Fruit fly (Drosophila melanogaster) whole organism, wandering third instar larva: ENCODE results near the gene RpL37A.

Experiments used
- CG32264 ChIP-seq: fragments of 200-800 bp; sonication (Bioruptor generic); optimal IDR thresholded peaks from 2 replicates; lab custom pipeline; 2016; ENCODE audit warnings: missing biosample characterization, missing genetic modification characterization
- CG9705 ChIP-seq: fragments of 200-800 bp; sonication (Bioruptor generic); optimal IDR thresholded peaks from 2 replicates; lab custom pipeline; 2018; ENCODE audit warnings: missing biosample characterization, mild to moderate bottlenecking, missing genetic modification characterization
- CrebA ChIP-seq: fragments of 200-800 bp; sonication (Bioruptor generic); optimal IDR thresholded peaks from 2 replicates; lab custom pipeline; 2016; ENCODE audit warnings: missing biosample characterization, mild to moderate bottlenecking, missing genetic modification characterization, borderline replicate concordance
- Dfd ChIP-seq: fragments of >200 bp; optimal IDR thresholded peaks from 2 replicates; lab custom pipeline; 2017; ENCODE audit warnings: missing biosample characterization, missing genetic modification characterization
- Dif ChIP-seq: fragments of 200-275, 200-300 bp; sonication (Bioruptor generic); optimal IDR thresholded peaks from 2 replicates; lab custom pipeline; 2018; ENCODE audit warnings: missing biosample characterization, missing genetic modification characterization; ENCODE audit not compliant: partially characterized antibody
- HLH106 ChIP-seq: fragments of 200-800 bp; optimal IDR thresholded peaks from 3 replicates; lab custom pipeline; 2019; ENCODE audit warnings: missing biosample characterization, mild to moderate bottlenecking, missing genetic modification characterization, moderate library complexity
- Hr78 ChIP-seq: fragments of >200 bp; optimal IDR thresholded peaks from 2 replicates; lab custom pipeline; 2017; ENCODE audit warnings: missing biosample characterization, missing genetic modification characterization
- Hr83 ChIP-seq: fragments of 200-300 bp; sonication (Bioruptor generic); optimal IDR thresholded peaks from 2 replicates; lab custom pipeline; 2016; ENCODE audit warnings: missing biosample characterization, mild to moderate bottlenecking, missing genetic modification characterization, moderate library complexity; ENCODE audit not compliant: poor library complexity, severe bottlenecking
- Jra ChIP-seq: sonication (Bioruptor generic); optimal IDR thresholded peaks from 2 replicates; lab custom pipeline; 2016; ENCODE audit warnings: missing biosample characterization, missing genetic modification characterization
- Mio ChIP-seq: sonication (Bioruptor generic); optimal IDR thresholded peaks from 2 replicates; lab custom pipeline; 2016; ENCODE audit warnings: missing biosample characterization, missing genetic modification characterization
- Myc ChIP-seq: fragments of >200 bp; optimal IDR thresholded peaks from 2 replicates; lab custom pipeline; 2017
- Rel ChIP-seq, 2 experiments: fragments of 200-800 bp; sonication (Bioruptor generic) in 1 of 2; optimal IDR thresholded peaks; 2 replicates in 1 of 2; 3 replicates in 1 of 2; lab custom pipeline; 2016 to 2019; ENCODE audit warnings: mild to moderate bottlenecking in 2 of 2, missing biosample characterization in 2 of 2, missing genetic modification characterization in 2 of 2, moderate library complexity in 1 of 2
- Sp1 ChIP-seq: fragments of 200-800 bp; sonication (Bioruptor generic); optimal IDR thresholded peaks from 3 replicates; lab custom pipeline; 2019; ENCODE audit warnings: missing biosample characterization, mild to moderate bottlenecking, missing genetic modification characterization, moderate library complexity
- Vsx2 ChIP-seq: fragments of 200-300, 225-300 bp; sonication (Bioruptor generic); optimal IDR thresholded peaks from 2 replicates; lab custom pipeline; 2018; ENCODE audit warnings: missing biosample characterization, missing genetic modification characterization; ENCODE audit not compliant: partially characterized antibody
- br ChIP-seq: fragments of 200-800 bp; sonication (Bioruptor generic); optimal IDR thresholded peaks from 2 replicates; lab custom pipeline; 2016; ENCODE audit warnings: missing biosample characterization, missing genetic modification characterization
- brk ChIP-seq: fragments of 200-800 bp; sonication (Bioruptor generic); optimal IDR thresholded peaks from 2 replicates; lab custom pipeline; 2016; ENCODE audit warnings: missing biosample characterization, mild to moderate bottlenecking, missing genetic modification characterization
- dl ChIP-seq, 2 experiments: fragments of 175-275, 200-275 bp in 1 of 2; fragments of 200-275 bp in 1 of 2; sonication (Bioruptor generic); optimal IDR thresholded peaks; lab custom pipeline; 2018; ENCODE audit warnings: mild to moderate bottlenecking in 2 of 2, missing biosample characterization in 2 of 2, missing genetic modification characterization in 2 of 2, moderate library complexity in 2 of 2; ENCODE audit not compliant: partially characterized antibody in 2 of 2, insufficient read depth in 1 of 2
- dmrt93B ChIP-seq: fragments of 200-800 bp; sonication (Bioruptor generic); optimal IDR thresholded peaks from 2 replicates; lab custom pipeline; 2018; ENCODE audit warnings: missing biosample characterization, mild to moderate bottlenecking, missing genetic modification characterization
- dsf ChIP-seq: sonication (Bioruptor generic); optimal IDR thresholded peaks from 2 replicates; lab custom pipeline; 2016; ENCODE audit warnings: missing biosample characterization, missing genetic modification characterization, borderline replicate concordance
- ey ChIP-seq: fragments of 200-800 bp; sonication (Bioruptor generic); optimal IDR thresholded peaks from 2 replicates; lab custom pipeline; 2016; ENCODE audit warnings: missing biosample characterization, missing genetic modification characterization
- foxo ChIP-seq, 2 experiments: fragments of 200-800 bp; sonication (Bioruptor generic); optimal IDR thresholded peaks; 2 replicates in 1 of 2; 3 replicates in 1 of 2; lab custom pipeline; 2016 to 2017; ENCODE audit warnings: missing biosample characterization in 2 of 2, missing genetic modification characterization in 2 of 2
- fru ChIP-seq: fragments of 200-800 bp; sonication (Bioruptor generic); optimal IDR thresholded peaks from 3 replicates; lab custom pipeline; 2016; ENCODE audit warnings: missing biosample characterization, mild to moderate bottlenecking, missing genetic modification characterization
- jim ChIP-seq: fragments of 175-275, 200-325 bp; sonication (Bioruptor generic); optimal IDR thresholded peaks from 2 replicates; lab custom pipeline; 2016; ENCODE audit warnings: missing biosample characterization, mild to moderate bottlenecking, missing genetic modification characterization
- lola ChIP-seq: fragments of >200 bp; optimal IDR thresholded peaks from 2 replicates; lab custom pipeline; 2017; ENCODE audit warnings: missing biosample characterization, missing genetic modification characterization
- pan ChIP-seq: fragments of >200 bp; optimal IDR thresholded peaks from 2 replicates; lab custom pipeline; 2017
- psq ChIP-seq: fragments of 200-800 bp; sonication (Bioruptor generic); optimal IDR thresholded peaks from 3 replicates; lab custom pipeline; 2017; ENCODE audit warnings: missing biosample characterization, mild to moderate bottlenecking, missing genetic modification characterization, moderate library complexity
- rgr ChIP-seq: fragments of 200-800 bp; sonication (Bioruptor generic); optimal IDR thresholded peaks from 3 replicates; lab custom pipeline; 2016; ENCODE audit warnings: missing biosample characterization, mild to moderate bottlenecking, missing genetic modification characterization
- sage ChIP-seq: fragments of 200-800 bp; sonication (Bioruptor generic); optimal IDR thresholded peaks from 2 replicates; lab custom pipeline; 2016; ENCODE audit warnings: missing biosample characterization, mild to moderate bottlenecking, missing genetic modification characterization
- sv ChIP-seq: fragments of 200-800 bp; sonication (Bioruptor generic); optimal IDR thresholded peaks from 3 replicates; lab custom pipeline; 2016; ENCODE audit warnings: missing biosample characterization, missing genetic modification characterization
- usp ChIP-seq: fragments of >200 bp; optimal IDR thresholded peaks from 2 replicates; lab custom pipeline; 2017; ENCODE audit warnings: missing biosample characterization, missing genetic modification characterization
- woc ChIP-seq: sonication (Bioruptor generic); optimal IDR thresholded peaks from 2 replicates; lab custom pipeline; 2016; ENCODE audit warnings: missing biosample characterization, mild to moderate bottlenecking, missing genetic modification characterization

The RpL37A gene

DNA sequence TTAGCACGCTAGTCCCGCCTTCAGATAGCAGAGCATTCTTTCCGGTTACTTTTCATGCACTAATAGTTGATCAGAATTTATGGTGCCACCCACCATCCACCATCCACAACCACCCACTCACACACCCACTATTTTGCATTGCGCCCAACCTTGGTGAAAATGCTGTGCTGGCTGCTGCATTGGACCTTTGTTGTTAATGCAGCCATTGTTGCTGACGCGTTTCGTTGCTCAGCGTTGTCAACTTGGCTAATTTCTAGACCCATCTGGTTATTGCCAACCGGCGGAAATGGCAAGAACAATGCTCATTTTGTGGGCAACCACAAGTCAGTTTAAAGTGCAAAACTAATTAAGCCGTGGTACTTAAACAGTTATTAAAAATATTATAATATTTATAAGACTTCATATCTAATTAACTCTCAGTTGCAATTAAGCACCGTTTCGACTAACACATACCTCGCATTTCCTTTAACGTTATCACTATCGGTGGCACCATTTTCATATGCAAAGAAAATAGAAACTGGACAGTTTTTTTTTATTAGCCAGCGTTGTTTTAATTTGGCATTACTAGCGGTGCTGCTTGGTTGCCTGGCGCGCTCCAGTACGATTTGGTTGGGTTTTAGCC, 18.0 kb downstream of the RpL37A start:
- TF ChIP-seq dmrt93B (no peak), CrebA (GFP tag; lab: Kevin White, UChicago) (no peak), pan (no peak), dl (GFP tag; optimal IDR thresholded peaks at IDR 0.05; lab: Kevin White, UChicago; ENCODE audit: insufficient read depth in 1 of 2, partially characterized antibody in 2 of 2) (no peak), brk (GFP tag; lab: Kevin White, UChicago) (no peak), Dif (no peak), jim (GFP tag; lab: Kevin White, UChicago) (no peak), Myc (lab: Kevin White, UChicago) (no peak), fru (GFP tag; lab: Kevin White, UChicago) (no peak), Hr78 (GFP tag; lab: Kevin White, UChicago) (no peak), foxo (GFP tag; optimal IDR thresholded peaks at IDR 0.05; lab: Kevin White, UChicago) (no peak), lola (GFP tag; lab: Kevin White, UChicago) (no peak), Dfd (GFP tag; lab: Kevin White, UChicago) (no peak)

DNA sequence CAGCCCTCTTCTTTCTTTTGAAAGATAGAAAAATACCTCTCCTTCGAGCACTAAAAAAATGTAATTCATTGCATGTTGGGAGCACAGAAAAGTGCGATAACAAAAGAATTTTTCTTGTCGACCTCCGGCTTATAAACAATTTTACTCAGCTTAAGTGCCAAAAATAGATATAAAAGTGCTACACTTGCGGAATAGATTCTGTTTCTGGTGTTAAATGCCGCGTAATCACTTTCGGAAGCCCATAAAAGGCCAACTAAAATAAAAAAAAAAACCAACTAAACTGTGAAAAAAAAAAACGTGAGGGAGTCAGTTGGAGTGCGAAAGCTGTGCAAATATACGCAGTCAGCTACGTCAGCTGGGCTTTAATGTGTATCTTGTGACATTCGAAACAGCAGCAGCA, 18.9 kb downstream of the RpL37A start:
- TF ChIP-seq psq (GFP tag; lab: Kevin White, UChicago) (no peak), rgr (GFP tag; lab: Kevin White, UChicago) (no peak), sage (no peak), CG32264 (GFP tag; lab: Kevin White, UChicago) (no peak), Sp1 (no peak), woc (GFP tag; lab: Kevin White, UChicago) (no peak), sv (GFP tag; lab: Kevin White, UChicago) (no peak)

dm6 chr2L:5090352-5090751, 19.6 kb downstream of the RpL37A start:
- TF ChIP-seq pan (no peak), woc (GFP tag; lab: Kevin White, UChicago) (no peak), Rel (GFP tag; optimal IDR thresholded peaks at IDR 0.05; lab: Kevin White, UChicago) (no peak), Rel (tag; optimal IDR thresholded peaks at IDR 0.05; lab: Kevin White, UChicago) (no peak), psq (GFP tag; lab: Kevin White, UChicago) (no peak), Hr83 (GFP tag; lab: Kevin White, UChicago) (no peak), usp (GFP tag; lab: Kevin White, UChicago) (no peak), CG32264 (GFP tag; lab: Kevin White, UChicago) (no peak), CG9705 (no peak), Dfd (GFP tag; lab: Kevin White, UChicago) (no peak), Mio (GFP tag; lab: Kevin White, UChicago) (no peak), dl (GFP tag; optimal IDR thresholded peaks at IDR 0.05; lab: Kevin White, UChicago; ENCODE audit: insufficient read depth in 1 of 2, partially characterized antibody in 2 of 2) (no peak), dsf (GFP tag; lab: Kevin White, UChicago) (no peak), Vsx2 (no peak), brk (GFP tag; lab: Kevin White, UChicago) (no peak)

DNA sequence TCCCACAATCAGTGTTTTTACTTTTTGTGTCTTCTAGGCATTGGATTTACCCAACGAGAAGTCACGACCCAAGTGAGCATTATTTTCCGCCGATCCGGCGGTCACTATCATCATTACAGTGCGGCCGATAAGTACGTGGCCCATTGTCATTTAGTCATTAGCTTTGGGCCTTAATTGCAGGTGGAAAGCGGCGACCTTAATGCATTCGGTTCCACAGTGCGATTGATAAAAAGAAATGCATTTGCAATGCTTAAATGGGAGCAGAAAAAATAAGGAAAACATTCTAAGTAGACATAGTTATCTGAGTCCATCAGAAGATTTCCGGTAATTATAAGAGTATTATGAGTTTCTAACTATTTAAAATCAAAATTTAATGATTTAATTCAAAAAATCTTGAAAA, 21.4 kb downstream of the RpL37A start:
- no peak for TF ChIP-seq Jra (GFP tag; lab: Kevin White, UChicago)
- peak; percentile 8 for TF ChIP-seq fru (GFP tag; lab: Kevin White, UChicago)
- TF ChIP-seq ey (GFP tag; lab: Kevin White, UChicago) = peak; percentile 47
- TF ChIP-seq Sp1 = no peak
- peak; percentile 52 for TF ChIP-seq br (GFP tag; lab: Kevin White, UChicago)

DNA sequence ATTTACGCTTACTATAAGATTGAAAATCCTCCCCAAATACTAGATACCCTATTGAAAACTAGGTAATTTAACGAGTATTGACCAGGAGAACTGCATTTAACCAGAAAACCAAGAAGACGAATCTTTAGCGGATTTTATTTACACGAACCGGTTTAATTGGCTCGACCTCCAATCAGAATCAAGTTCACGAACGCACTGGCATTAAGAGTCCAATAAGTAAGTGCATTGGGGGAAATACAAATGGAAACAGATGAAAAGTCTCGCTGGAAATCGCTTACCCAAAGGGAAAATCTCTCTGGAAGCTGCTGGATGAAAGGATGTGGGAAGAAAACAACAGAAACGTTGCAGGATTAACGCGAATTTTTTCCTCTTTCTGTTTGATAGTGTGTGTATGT, 21.8 kb downstream of the RpL37A start:
- TF ChIP-seq HLH106 (tag; lab: Kevin White, UChicago) (no peak), pan (no peak), woc (GFP tag; lab: Kevin White, UChicago) (no peak), Rel (GFP tag; optimal IDR thresholded peaks at IDR 0.05; lab: Kevin White, UChicago) (no peak), Rel (tag; optimal IDR thresholded peaks at IDR 0.05; lab: Kevin White, UChicago) (peak; percentile 16), sv (GFP tag; lab: Kevin White, UChicago) (no peak)
